Fruit fly (Drosophila melanogaster): ENCODE measurements around the gene CG3868.

dm6 chr3L:14389242-14389641, 13.3 kb downstream of the CG3868 start:
- TF ChIP-seq CG34367 (tag; optimal IDR thresholded peaks at IDR 0.05): no peak
- TF ChIP-seq CG13204 (GFP tag; optimal IDR thresholded peaks at IDR 0.05): no peak
